Worm (Caenorhabditis elegans) whole organism, late embryonic: ENCODE data around the gene rab-6.1.
"Not testable (repeated sequence)": the region's sequence is repeated elsewhere in the genome, so short reads cannot be mapped to it uniquely, and the experiment has no call there.

Experiments
- ceh-19 ChIP-seq: fragments of 200-800 bp; sonication (Bioruptor generic); optimal IDR thresholded peaks from 2 replicates; lab custom pipeline; 2018; ENCODE audit warnings: mild to moderate bottlenecking, missing genetic modification characterization, missing compliant biosample characterization
- ceh-2 ChIP-seq: sonication (generic microtip); optimal IDR thresholded peaks from 2 replicates; lab custom pipeline; 2016; ENCODE audit warnings: missing genotype, missing genetic modification characterization, missing compliant biosample characterization
- ceh-22 ChIP-seq: sonication (generic microtip); optimal IDR thresholded peaks from 2 replicates; lab custom pipeline; 2017; ENCODE audit warnings: missing biosample characterization, missing genetic modification characterization
- ceh-30 ChIP-seq: fragments of 150-350 bp; optimal IDR thresholded peaks from 2 replicates; lab custom pipeline; 2014; ENCODE audit warnings: missing biosample characterization, missing genetic modification characterization
- ceh-31 ChIP-seq: sonication (generic microtip); optimal IDR thresholded peaks from 2 replicates; lab custom pipeline; 2016; ENCODE audit warnings: missing genetic modification characterization, missing compliant biosample characterization
- ceh-34 ChIP-seq: sonication (generic microtip); optimal IDR thresholded peaks from 2 replicates; lab custom pipeline; 2016; ENCODE audit warnings: mild to moderate bottlenecking, missing genetic modification characterization, missing compliant biosample characterization
- ceh-48 ChIP-seq: sonication (generic microtip); optimal IDR thresholded peaks from 2 replicates; lab custom pipeline; 2016; ENCODE audit warnings: missing genetic modification characterization, inconsistent platforms, missing compliant biosample characterization
- ceh-6 ChIP-seq: fragments of 200-800 bp; sonication (Bioruptor generic); optimal IDR thresholded peaks from 2 replicates; lab custom pipeline; 2018; ENCODE audit warnings: mild to moderate bottlenecking, missing genetic modification characterization, missing compliant biosample characterization
- ceh-9 ChIP-seq: sonication (generic microtip); optimal IDR thresholded peaks from 2 replicates; lab custom pipeline; 2016; ENCODE audit warnings: mild to moderate bottlenecking, missing genetic modification characterization, inconsistent platforms, missing compliant biosample characterization
- che-1 ChIP-seq: sonication (generic microtip); optimal IDR thresholded peaks from 2 replicates; lab custom pipeline; 2016; ENCODE audit warnings: mild to moderate bottlenecking, missing genetic modification characterization, missing compliant biosample characterization
- dve-1 ChIP-seq: sonication (generic microtip); optimal IDR thresholded peaks from 2 replicates; lab custom pipeline; 2017; ENCODE audit warnings: antibody characterized with exemption, mild to moderate bottlenecking, missing genetic modification characterization, missing compliant biosample characterization
- elt-2 ChIP-seq: sonication (generic microtip); optimal IDR thresholded peaks from 2 replicates; lab custom pipeline; 2016; ENCODE audit warnings: missing genetic modification reagents, missing genetic modification characterization, missing compliant biosample characterization
- ets-4 ChIP-seq: sonication (generic microtip); optimal IDR thresholded peaks from 2 replicates; lab custom pipeline; 2016; ENCODE audit warnings: missing genetic modification characterization, missing compliant biosample characterization
- eyg-1 ChIP-seq: sonication (generic microtip); optimal IDR thresholded peaks from 2 replicates; lab custom pipeline; 2016; ENCODE audit warnings: missing genotype, missing genetic modification characterization, missing compliant biosample characterization
- gmeb-2 ChIP-seq: sonication (generic microtip); optimal IDR thresholded peaks from 2 replicates; lab custom pipeline; 2016; ENCODE audit warnings: missing genetic modification characterization, inconsistent platforms, missing compliant biosample characterization
- hlh-6 ChIP-seq: sonication (generic microtip); optimal IDR thresholded peaks from 2 replicates; lab custom pipeline; 2016; ENCODE audit warnings: missing genotype, missing genetic modification characterization, missing compliant biosample characterization
- hlh-8 ChIP-seq: sonication (generic microtip); optimal IDR thresholded peaks from 2 replicates; lab custom pipeline; 2016; ENCODE audit warnings: missing genotype, missing genetic modification characterization, missing compliant biosample characterization
- lin-11 ChIP-seq: fragments of 200-800 bp; sonication (Bioruptor generic); optimal IDR thresholded peaks from 2 replicates; lab custom pipeline; 2018; ENCODE audit warnings: mild to moderate bottlenecking, missing genetic modification characterization, missing compliant biosample characterization
- mec-3 ChIP-seq: sonication (generic microtip); optimal IDR thresholded peaks from 2 replicates; lab custom pipeline; 2016; ENCODE audit warnings: borderline replicate concordance, missing genetic modification characterization, missing compliant biosample characterization
- nfya-1 ChIP-seq: sonication (generic microtip); optimal IDR thresholded peaks from 2 replicates; lab custom pipeline; 2017; ENCODE audit warnings: missing genetic modification characterization, mild to moderate bottlenecking, missing compliant biosample characterization, antibody characterized with exemption, moderate library complexity
- nhr-11 ChIP-seq: fragments of 150-350 bp; optimal IDR thresholded peaks from 2 replicates; lab custom pipeline; 2014; ENCODE audit warnings: missing biosample characterization, missing genetic modification characterization
- nhr-232 ChIP-seq: sonication (generic microtip); optimal IDR thresholded peaks from 2 replicates; lab custom pipeline; 2016; ENCODE audit warnings: missing genetic modification characterization, missing compliant biosample characterization
- pag-3 ChIP-seq: sonication (generic microtip); optimal IDR thresholded peaks from 2 replicates; lab custom pipeline; 2016; ENCODE audit warnings: missing compliant biosample characterization, missing genetic modification characterization, borderline replicate concordance
- pax-1 ChIP-seq: fragments of 150-350 bp; optimal IDR thresholded peaks from 2 replicates; lab custom pipeline; 2014; ENCODE audit warnings: missing biosample characterization, missing genetic modification characterization
- pros-1 ChIP-seq: fragments of 150-350 bp; optimal IDR thresholded peaks from 2 replicates; lab custom pipeline; 2014; ENCODE audit warnings: missing biosample characterization, missing genetic modification reagents, missing genetic modification characterization
- ref-2 ChIP-seq: sonication (generic microtip); optimal IDR thresholded peaks from 2 replicates; lab custom pipeline; 2016; ENCODE audit warnings: missing genetic modification characterization, missing compliant biosample characterization
- sox-2 ChIP-seq: fragments of 200-800 bp; sonication (Bioruptor generic); IDR thresholded peaks from 2 replicates; pipeline ENCODE4 v1.3.6; 2022; ENCODE audit warnings: missing genetic modification reagents, missing genetic modification characterization, missing compliant biosample characterization
- ttx-3 ChIP-seq: sonication (generic microtip); optimal IDR thresholded peaks from 2 replicates; lab custom pipeline; 2016; ENCODE audit warnings: missing genetic modification reagents, missing genetic modification characterization, missing compliant biosample characterization
- unc-3 ChIP-seq, 2 experiments: fragments of 200-800 bp in 1 of 2; sonication (Bioruptor generic) in 1 of 2; sonication (generic microtip) in 1 of 2; conservative IDR thresholded peaks in 1 of 2; optimal IDR thresholded peaks in 1 of 2; 2 replicates each; pipeline versions ENCODE4 v1.3.6 to Lab custom; 2016 to 2022; ENCODE audit warnings: missing compliant biosample characterization in 2 of 2, missing genetic modification characterization in 2 of 2, missing genetic modification reagents in 1 of 2
- unc-55 ChIP-seq: sonication (generic microtip); optimal IDR thresholded peaks from 2 replicates; lab custom pipeline; 2017; ENCODE audit warnings: missing biosample characterization, missing genetic modification reagents, missing genetic modification characterization
- zip-5 ChIP-seq: sonication (generic microtip); optimal IDR thresholded peaks from 2 replicates; lab custom pipeline; 2016; ENCODE audit warnings: missing genetic modification characterization, missing compliant biosample characterization
- ztf-16 ChIP-seq: sonication (generic microtip); optimal IDR thresholded peaks from 2 replicates; lab custom pipeline; 2017; ENCODE audit warnings: missing genetic modification characterization, missing compliant biosample characterization

The rab-6.1 gene

DNA sequence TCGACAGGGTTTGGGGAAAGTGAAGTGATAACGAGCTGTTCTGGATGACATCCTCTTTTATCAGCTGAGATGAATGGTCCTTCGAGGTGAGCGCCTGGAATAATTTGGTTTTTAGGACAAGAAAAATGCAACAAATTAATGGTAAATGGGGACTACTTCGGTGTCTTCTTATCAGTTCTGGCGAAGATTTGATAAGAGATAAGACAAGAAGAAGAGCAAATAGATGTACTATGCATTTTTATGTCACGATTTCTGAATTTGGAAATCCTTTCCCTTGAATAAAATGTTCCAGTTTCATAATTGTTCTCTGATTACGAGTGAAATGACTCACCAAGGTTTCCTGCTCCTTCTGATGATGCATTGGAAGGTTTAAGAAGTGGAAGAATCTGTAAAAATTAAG lies 7.9 kb downstream of the rab-6.1 start:
- peak; percentile 88 for TF ChIP-seq elt-2 (tag; lab: Kevin White, UChicago)
- no peak for TF ChIP-seq ets-4 (tag; lab: Kevin White, UChicago)

DNA sequence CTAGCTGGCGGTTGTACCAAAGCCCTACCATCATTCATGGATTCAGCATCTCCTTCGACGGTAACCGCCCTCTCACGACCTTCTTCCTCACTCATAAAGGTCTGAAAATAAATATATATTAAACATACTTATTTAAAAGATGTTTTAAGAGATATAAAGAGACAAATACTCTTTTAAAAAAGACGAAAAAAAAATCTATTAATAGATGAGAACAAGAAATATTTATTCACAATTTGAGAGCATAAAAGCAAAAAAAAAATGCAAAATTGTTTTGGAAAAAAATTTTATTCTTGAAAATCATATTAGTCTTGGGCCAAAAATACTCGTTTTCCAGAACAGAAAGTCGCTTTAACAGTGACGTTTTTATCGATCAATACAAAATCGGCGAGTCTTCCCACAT lies 9.1 kb downstream of the rab-6.1 start, which contains the start of gene skat-1:
TSS of gene skat-1 (minus strand) at position 101 of the 400 bp plus-strand sequence.
- TF ChIP-seq nhr-232 (tag; lab: Kevin White, UChicago) (no peak), ref-2 (tag; lab: Kevin White, UChicago) (no peak), mec-3 (tag; lab: Kevin White, UChicago) (no peak), eyg-1 (tag; lab: Kevin White, UChicago) (no peak), ceh-31 (tag; lab: Kevin White, UChicago) (no peak), lin-11 (tag; lab: Kevin White, UChicago) (no peak), che-1 (tag; lab: Kevin White, UChicago) (no peak)

DNA sequence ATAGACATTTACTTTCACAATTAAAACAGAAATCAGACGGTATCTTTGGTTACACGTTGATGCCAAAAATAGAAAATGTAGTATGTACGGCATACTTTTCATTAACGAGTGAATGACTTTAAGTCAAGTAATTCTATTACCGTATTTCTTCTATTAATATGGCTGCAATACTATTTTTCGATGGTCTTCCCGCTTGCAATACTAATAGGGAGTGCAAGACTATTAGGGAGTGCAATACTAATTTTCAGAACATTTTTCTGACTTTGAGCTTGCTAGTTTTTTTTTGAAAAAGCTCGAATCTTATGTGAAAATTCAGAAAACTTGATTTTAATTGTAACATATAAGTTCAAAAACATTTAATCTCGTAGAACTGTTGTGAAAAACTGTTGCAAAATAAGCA lies 16.0 kb downstream of the rab-6.1 start, which contains the start of gene R08D7.7:
TSS of gene R08D7.7 (plus strand) at position 301 of the 400 bp plus-strand sequence.
- TF ChIP-seq nhr-232, ttx-3, ceh-9 (tag; lab: Kevin White, UChicago): not testable (repeated sequence)

DNA sequence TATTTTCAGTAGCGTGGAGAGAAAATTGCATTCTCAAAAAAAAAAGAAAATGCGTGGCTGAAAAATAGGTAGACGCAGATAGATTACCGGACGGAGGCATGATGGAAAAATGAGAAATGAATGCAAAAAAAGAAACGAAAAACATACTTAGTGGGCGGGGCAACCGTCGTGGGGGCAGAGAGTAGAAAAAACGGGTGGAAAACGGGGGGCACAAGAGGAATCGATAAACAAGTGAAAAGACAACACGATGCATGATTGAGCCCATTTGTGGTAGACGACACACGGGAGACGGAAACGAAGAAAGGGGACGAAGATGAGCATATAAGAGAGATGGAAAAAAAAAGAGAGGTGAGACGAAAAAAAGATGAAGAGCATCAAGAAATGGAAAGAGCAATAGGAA lies 17.2 kb downstream of the rab-6.1 start:
- no peak for TF ChIP-seq ceh-6 (GFP tag; lab: Kevin White, UChicago)
- no peak for TF ChIP-seq ceh-30
- no peak for TF ChIP-seq nfya-1 (tag; lab: Kevin White, UChicago)
- TF ChIP-seq ceh-2 (tag; lab: Kevin White, UChicago), result no peak
- TF ChIP-seq gmeb-2 (tag; lab: Kevin White, UChicago), result no peak
- TF ChIP-seq ceh-48 (tag; lab: Kevin White, UChicago), result no peak
- no peak for TF ChIP-seq nhr-11 (tag; lab: Kevin White, UChicago)
- no peak for TF ChIP-seq unc-3 (GFP tag; conservative IDR thresholded peaks at IDR 0.05; lab: Robert Waterston, UW)
- TF ChIP-seq unc-3 (tag; optimal IDR thresholded peaks at IDR 0.05; lab: Kevin White, UChicago), result no peak
- no peak for TF ChIP-seq hlh-6 (tag; lab: Kevin White, UChicago)

DNA sequence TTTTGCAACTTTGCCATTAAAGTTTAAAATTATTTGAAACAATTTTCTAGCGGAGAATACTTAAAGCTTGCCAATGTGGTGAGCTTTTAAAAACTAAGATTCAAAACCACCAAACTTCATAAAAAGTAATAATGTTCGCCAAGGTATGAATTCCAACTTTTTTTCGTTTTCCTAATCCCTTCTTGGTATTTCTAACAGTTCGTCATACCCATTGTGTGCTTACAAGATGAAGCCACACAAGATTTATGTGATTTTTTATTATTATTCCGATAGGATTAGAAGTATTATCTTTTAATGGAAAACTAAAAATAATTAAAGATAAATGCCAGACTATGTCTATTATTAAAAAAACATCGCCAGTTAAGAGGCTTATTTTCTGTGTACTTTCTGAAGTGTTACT lies 17.7 kb downstream of the rab-6.1 start:
- no peak for TF ChIP-seq ceh-30
- no peak for TF ChIP-seq dve-1 (tag; lab: Kevin White, UChicago)
- no peak for TF ChIP-seq pag-3 (tag; lab: Kevin White, UChicago)
- TF ChIP-seq ceh-22 (tag; lab: Kevin White, UChicago), result no peak
- no peak for TF ChIP-seq ceh-19
- TF ChIP-seq ztf-16 (tag; lab: Kevin White, UChicago), result no peak
- TF ChIP-seq ceh-48 (tag; lab: Kevin White, UChicago), result no peak
- TF ChIP-seq hlh-8, result no peak
- no peak for TF ChIP-seq pros-1 (tag; lab: Kevin White, UChicago)
- no peak for TF ChIP-seq zip-5
- no peak for TF ChIP-seq pax-1 (tag; lab: Kevin White, UChicago)

DNA sequence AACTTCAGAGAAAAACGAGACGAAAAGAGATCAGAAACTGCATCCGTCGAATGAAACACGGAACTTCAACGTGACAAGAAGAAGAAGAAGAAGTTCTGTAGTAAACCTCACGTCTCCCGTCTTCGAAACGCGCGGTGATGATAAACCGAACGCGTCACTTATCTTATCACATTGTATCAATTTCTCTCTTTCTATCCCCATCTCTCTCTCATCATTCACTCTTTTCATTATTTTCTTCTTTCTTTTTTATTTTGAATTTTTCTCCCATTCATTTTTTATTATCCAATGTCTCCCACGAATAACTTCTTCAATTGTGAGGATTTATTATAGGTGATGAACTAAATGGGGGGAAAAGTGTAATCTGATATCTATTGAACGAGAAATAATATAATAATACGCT lies 18.9 kb downstream of the rab-6.1 start:
- TF ChIP-seq elt-2 (tag; lab: Kevin White, UChicago), result peak; percentile 32
- peak; percentile 25 for TF ChIP-seq ceh-34 (tag; lab: Kevin White, UChicago)
- no peak for TF ChIP-seq sox-2 (GFP tag; lab: Robert Waterston, UW)
- TF ChIP-seq ztf-16 (tag; lab: Kevin White, UChicago), result no peak
- TF ChIP-seq ceh-31 (tag; lab: Kevin White, UChicago), result no peak
- no peak for TF ChIP-seq unc-55 (GFP tag; lab: Kevin White, UChicago)
